Worm (Caenorhabditis elegans): ENCODE data around the gene ugt-33.

Gene ugt-33

ce11 chrV:10484640-10485039, 8.6 kb upstream of the ugt-33 start, which contains the start of gene Y32F6B.1:
Gene Y32F6B.1 (minus strand): TSS chrV:10484740.
- TF ChIP-seq sptf-1 (tag; optimal IDR thresholded peaks at IDR 0.05) (no peak), ztf-11 (tag; optimal IDR thresholded peaks at IDR 0.05) (no peak), elt-3 (tag; optimal IDR thresholded peaks at IDR 0.05) (no peak), nhr-76 (tag; optimal IDR thresholded peaks at IDR 0.05) (no peak), lin-32 (GFP tag; optimal IDR thresholded peaks at IDR 0.05) (no peak), lsy-2 (tag; optimal IDR thresholded peaks at IDR 0.05) (no peak), zip-8 (tag; optimal IDR thresholded peaks at IDR 0.05) (no peak), M03D4.4 (tag; optimal IDR thresholded peaks at IDR 0.05) (no peak), cnd-1 (tag; optimal IDR thresholded peaks at IDR 0.05) (no peak), blmp-1 (tag; optimal IDR thresholded peaks at IDR 0.05) (no peak), ham-2 (GFP tag; optimal IDR thresholded peaks at IDR 0.05) (no peak), mab-5 (tag; optimal IDR thresholded peaks at IDR 0.05) (no peak), ceh-39 (tag; optimal IDR thresholded peaks at IDR 0.05) (no peak)

ce11 chrV:10485389-10485788, 7.8 kb upstream of the ugt-33 start:
- TF ChIP-seq cnd-1 (tag; optimal IDR thresholded peaks at IDR 0.05) = no peak
- no peak for TF ChIP-seq flh-1 (GFP tag; optimal IDR thresholded peaks at IDR 0.05)
- no peak for TF ChIP-seq elt-1 (tag; optimal IDR thresholded peaks at IDR 0.05; ENCODE audit: borderline replicate concordance, insufficient read depth)
- no peak for TF ChIP-seq ceh-39 (tag; optimal IDR thresholded peaks at IDR 0.05)
- TF ChIP-seq elt-3 (tag; optimal IDR thresholded peaks at IDR 0.05) = no peak
- TF ChIP-seq drap-1 (GFP tag; optimal IDR thresholded peaks at IDR 0.05) = no peak
- TF ChIP-seq unc-120 (tag; optimal IDR thresholded peaks at IDR 0.05; ENCODE audit: poor library complexity, severe bottlenecking) = no peak
- no peak for TF ChIP-seq snpc-4 (tag; optimal IDR thresholded peaks at IDR 0.05)

DNA sequence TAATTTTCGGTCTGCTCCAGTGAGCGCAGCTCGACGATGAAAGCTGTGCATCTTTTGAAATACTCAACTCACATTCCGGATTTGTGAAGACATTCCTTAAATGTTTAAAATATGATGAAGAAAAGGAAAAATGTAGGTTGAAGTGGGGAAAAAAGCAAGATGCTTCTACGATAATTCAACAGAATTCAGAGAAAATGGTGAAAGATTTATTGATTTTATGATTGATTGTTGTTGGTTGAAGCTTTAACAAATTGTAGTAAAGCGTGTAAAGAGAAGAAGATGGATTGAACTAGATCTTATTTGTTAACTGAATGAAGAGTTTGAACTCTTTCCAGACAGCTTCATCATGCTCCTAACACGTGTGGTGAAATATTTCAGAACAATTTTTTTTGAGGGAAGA, 3.2 kb upstream of the ugt-33 start, which contains the start of gene ncx-5:
Gene ncx-5 (minus strand): TSS at position 101 of the 400 bp plus-strand sequence.
- TF ChIP-seq nhr-2 (tag; optimal IDR thresholded peaks at IDR 0.05) = no peak
- TF ChIP-seq elt-3 (tag; optimal IDR thresholded peaks at IDR 0.05) = no peak
- TF ChIP-seq zip-8 (tag; optimal IDR thresholded peaks at IDR 0.05) = no peak
- no peak for TF ChIP-seq nhr-28 (tag; optimal IDR thresholded peaks at IDR 0.05)
- no peak for TF ChIP-seq mab-5 (tag; optimal IDR thresholded peaks at IDR 0.05)
- TF ChIP-seq drap-1 (GFP tag; optimal IDR thresholded peaks at IDR 0.05) = no peak
- no peak for TF ChIP-seq nhr-76 (tag; optimal IDR thresholded peaks at IDR 0.05)
- no peak for TF ChIP-seq pha-4 (tag; optimal IDR thresholded peaks at IDR 0.05)
- TF ChIP-seq mls-2 (tag; optimal IDR thresholded peaks at IDR 0.05) = no peak
- no peak for TF ChIP-seq bed-3 (GFP tag; optimal IDR thresholded peaks at IDR 0.05)
- TF ChIP-seq M03D4.4 (tag; optimal IDR thresholded peaks at IDR 0.05) = no peak
- no peak for TF ChIP-seq elt-1 (tag; optimal IDR thresholded peaks at IDR 0.05; ENCODE audit: borderline replicate concordance, insufficient read depth)
- no peak for TF ChIP-seq ztf-11 (tag; optimal IDR thresholded peaks at IDR 0.05)
- no peak for TF ChIP-seq snpc-4 (tag; optimal IDR thresholded peaks at IDR 0.05)
- TF ChIP-seq sem-2 (GFP tag; optimal IDR thresholded peaks at IDR 0.05) = no peak
- no peak for TF ChIP-seq tbx-8 (GFP tag; optimal IDR thresholded peaks at IDR 0.05)
- TF ChIP-seq cnd-1 (tag; optimal IDR thresholded peaks at IDR 0.05) = no peak
- no peak for TF ChIP-seq lsy-2 (tag; optimal IDR thresholded peaks at IDR 0.05)
- no peak for TF ChIP-seq hlh-1 (tag; optimal IDR thresholded peaks at IDR 0.05)

- no peak for TF ChIP-seq nhr-12 (tag; optimal IDR thresholded peaks at IDR 0.05)
- no peak for TF ChIP-seq tbx-8 (GFP tag; optimal IDR thresholded peaks at IDR 0.05)
- no peak for TF ChIP-seq unc-120 (tag; optimal IDR thresholded peaks at IDR 0.05; ENCODE audit: poor library complexity, severe bottlenecking)
- TF ChIP-seq mab-5 (tag; optimal IDR thresholded peaks at IDR 0.05) = no peak
- TF ChIP-seq drap-1 (GFP tag; optimal IDR thresholded peaks at IDR 0.05) = no peak
- TF ChIP-seq flh-1 (GFP tag; optimal IDR thresholded peaks at IDR 0.05) = no peak
- TF ChIP-seq nhr-28 (tag; optimal IDR thresholded peaks at IDR 0.05) = no peak
- TF ChIP-seq bed-3 (GFP tag; optimal IDR thresholded peaks at IDR 0.05) = no peak
- no peak for TF ChIP-seq ceh-83 (GFP tag; optimal IDR thresholded peaks at IDR 0.05)
- TF ChIP-seq pha-4 (tag; optimal IDR thresholded peaks at IDR 0.05) = no peak
- no peak for TF ChIP-seq mep-1 (tag; optimal IDR thresholded peaks at IDR 0.05)
- no peak for TF ChIP-seq nhr-76 (tag; optimal IDR thresholded peaks at IDR 0.05)
- TF ChIP-seq hlh-1 (tag; optimal IDR thresholded peaks at IDR 0.05) = no peak
- no peak for TF ChIP-seq sem-2 (GFP tag; optimal IDR thresholded peaks at IDR 0.05)
- TF ChIP-seq mls-2 (tag; optimal IDR thresholded peaks at IDR 0.05) = no peak
- no peak for TF ChIP-seq cnd-1 (tag; optimal IDR thresholded peaks at IDR 0.05)
- no peak for TF ChIP-seq nhr-237 (tag; optimal IDR thresholded peaks at IDR 0.05)
These were observed 1.8 kb upstream of the ugt-33 start, which contains the start of gene aqp-5 for ce11 chrV:10491443-10491842. Gene aqp-5 (plus strand): TSS chrV:10491743.

DNA sequence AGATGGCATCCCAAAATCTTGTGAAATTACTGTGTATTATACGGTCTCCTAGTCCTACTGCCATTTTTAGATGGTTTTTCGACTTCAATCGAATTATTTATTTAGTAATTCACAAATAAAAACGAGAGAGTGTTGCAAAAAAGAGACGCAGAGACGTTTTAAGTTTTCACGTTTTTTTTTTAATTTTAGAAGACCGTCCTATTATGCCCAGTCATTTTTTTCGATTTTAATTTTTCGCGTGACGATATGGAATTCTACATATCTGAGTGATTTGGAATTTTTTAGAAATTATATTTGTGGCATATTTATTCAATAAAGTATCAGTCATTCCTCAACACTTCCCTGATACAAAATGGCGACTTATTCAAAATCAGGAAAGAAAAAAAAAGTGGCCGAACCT, 3.5 kb downstream of the ugt-33 start, which contains the start of gene C35A5.4:
Gene C35A5.4 (plus strand): TSS at position 301 of the 400 bp plus-strand sequence.
- no peak for TF ChIP-seq sem-2 (GFP tag; optimal IDR thresholded peaks at IDR 0.05)
- TF ChIP-seq tbx-8 (GFP tag; optimal IDR thresholded peaks at IDR 0.05) = no peak
- no peak for TF ChIP-seq M03D4.4 (tag; optimal IDR thresholded peaks at IDR 0.05)
- TF ChIP-seq elt-1 (tag; optimal IDR thresholded peaks at IDR 0.05; ENCODE audit: borderline replicate concordance, insufficient read depth) = no peak
- TF ChIP-seq nhr-76 (tag; optimal IDR thresholded peaks at IDR 0.05) = no peak
- no peak for TF ChIP-seq zip-8 (tag; optimal IDR thresholded peaks at IDR 0.05)
- no peak for TF ChIP-seq mls-2 (tag; optimal IDR thresholded peaks at IDR 0.05)
- TF ChIP-seq unc-39 (tag; optimal IDR thresholded peaks at IDR 0.05) = no peak
- TF ChIP-seq ceh-39 (tag; optimal IDR thresholded peaks at IDR 0.05) = no peak
- TF ChIP-seq mep-1 (tag; optimal IDR thresholded peaks at IDR 0.05) = no peak

Data from whole organism, mixed stage, embryonic.